Worm (Caenorhabditis elegans): ENCODE measurements around the gene F54F2.14.

Gene F54F2.14

ce11 chrIII:8749487-8749886, 41.9 kb upstream of the F54F2.14 start, which contains the start of gene sma-2 (continued):
- TF ChIP-seq spr-1 (tag; optimal IDR thresholded peaks at IDR 0.05) = peak; percentile 19
- no peak for TF ChIP-seq zip-11 (GFP tag; IDR thresholded peaks at IDR 0.05)
- TF ChIP-seq madf-5 (GFP tag; IDR thresholded peaks at IDR 0.05) = no peak
- TF ChIP-seq F44E2.7 (GFP tag; IDR thresholded peaks at IDR 0.05) = no peak
- TF ChIP-seq lir-3 (tag; optimal IDR thresholded peaks at IDR 0.05) = no peak
- no peak for TF ChIP-seq Y48G9A.11 (GFP tag; IDR thresholded peaks at IDR 0.05)
- no peak for TF ChIP-seq unc-130 (GFP tag; optimal IDR thresholded peaks at IDR 0.05)
- TF ChIP-seq mep-1 (tag; optimal IDR thresholded peaks at IDR 0.05) = peak; percentile 78
- no peak for TF ChIP-seq snpc-1.2 (GFP tag; IDR thresholded peaks at IDR 0.05)
- peak; percentile 53; the same call in 1 of the 2 replicates for TF ChIP-seq T26A8.4 (GFP tag; IDR thresholded peaks at IDR 0.05)
- TF ChIP-seq unc-62 (GFP tag; optimal IDR thresholded peaks at IDR 0.05 in 1 of 2) = peak in 1 of 2 experiments; percentile 14
- no peak for TF ChIP-seq unc-62 (tag; optimal IDR thresholded peaks at IDR 0.05)
- no peak for TF ChIP-seq ceh-82 (tag; optimal IDR thresholded peaks at IDR 0.05)
- no peak for TF ChIP-seq snpc-4 (tag; optimal IDR thresholded peaks at IDR 0.05)
- no peak for TF ChIP-seq mdt-29 (GFP tag; IDR thresholded peaks at IDR 0.05)
- no peak for TF ChIP-seq nhr-42 (GFP tag; IDR thresholded peaks at IDR 0.05)
- peak; percentile 59 for TF ChIP-seq hmg-1.1 (GFP tag; IDR thresholded peaks at IDR 0.05)
- TF ChIP-seq nhr-48 (tag; optimal IDR thresholded peaks at IDR 0.05) = peak; percentile 84
- no peak for TF ChIP-seq R02D3.7 (tag; optimal IDR thresholded peaks at IDR 0.05)
- no peak for TF ChIP-seq egl-27 (tag; optimal IDR thresholded peaks at IDR 0.05)
- peak in 1 of 2 experiments; percentile 74 for TF ChIP-seq daf-16 (GFP tag; optimal IDR thresholded peaks at IDR 0.05)
- peak; percentile 95 for TF ChIP-seq daf-16 (tag; optimal IDR thresholded peaks at IDR 0.05)
- TF ChIP-seq hlh-30 (tag; optimal IDR thresholded peaks at IDR 0.05; ENCODE audit: insufficient read depth) = peak; percentile 56
- TF ChIP-seq mxl-2 (GFP tag; conservative IDR thresholded peaks at IDR 0.05) = no peak
- no peak for TF ChIP-seq saeg-2 (GFP tag; IDR thresholded peaks at IDR 0.05)
- TF ChIP-seq daf-19 (GFP tag; conservative IDR thresholded peaks at IDR 0.05) = no peak
- peak; percentile 27 for TF ChIP-seq ztf-7 (tag; optimal IDR thresholded peaks at IDR 0.05)
- TF ChIP-seq nhr-28 (tag; optimal IDR thresholded peaks at IDR 0.05) = peak; percentile 94
- TF ChIP-seq mdl-1 (tag; optimal IDR thresholded peaks at IDR 0.05) = peak in 1 of 2 experiments; percentile 68
- TF ChIP-seq lin-15B (tag; optimal IDR thresholded peaks at IDR 0.05) = no peak
- no peak for TF ChIP-seq F37D6.2 (tag; optimal IDR thresholded peaks at IDR 0.05)
- no peak for TF ChIP-seq F49E8.2 (tag; optimal IDR thresholded peaks at IDR 0.05; ENCODE audit: borderline replicate concordance)
- peak; percentile 42 for TF ChIP-seq nhr-10 (tag; optimal IDR thresholded peaks at IDR 0.05)
- no peak for TF ChIP-seq ztf-11 (tag; optimal IDR thresholded peaks at IDR 0.05)
- no peak for TF ChIP-seq F10B5.3 (tag; optimal IDR thresholded peaks at IDR 0.05)
- TF ChIP-seq nhr-76 (tag; optimal IDR thresholded peaks at IDR 0.05) = no peak
- TF ChIP-seq hlh-11 (tag; optimal IDR thresholded peaks at IDR 0.05) = peak; percentile 99
- TF ChIP-seq pha-4 (GFP tag; IDR thresholded peaks at IDR 0.05) = peak; percentile 20; the same call in 1 of the 2 replicates
- no peak for TF ChIP-seq pha-4 (tag; optimal IDR thresholded peaks at IDR 0.05)
- peak; percentile 79 for TF ChIP-seq nhr-77 (tag; optimal IDR thresholded peaks at IDR 0.05)
- no peak for TF ChIP-seq fkh-10 (GFP tag; optimal IDR thresholded peaks at IDR 0.05)
- TF ChIP-seq nhr-6 (tag; optimal IDR thresholded peaks at IDR 0.05) = peak; percentile 74
- TF ChIP-seq ceh-20 (GFP tag; IDR thresholded peaks at IDR 0.05) = no peak
- peak; percentile 66 for TF ChIP-seq tra-1 (GFP tag; IDR thresholded peaks at IDR 0.05)
- TF ChIP-seq set-16 (GFP tag; IDR thresholded peaks at IDR 0.05) = no peak
- no peak for TF ChIP-seq zfp-2 (tag; optimal IDR thresholded peaks at IDR 0.05)
- TF ChIP-seq mxl-3 (GFP tag; optimal IDR thresholded peaks at IDR 0.05) = no peak
- TF ChIP-seq php-3 (GFP tag; IDR thresholded peaks at IDR 0.05) = peak; percentile 87
- TF ChIP-seq dve-1 (tag; optimal IDR thresholded peaks at IDR 0.05; ENCODE audit: insufficient read depth) = peak; percentile 98
- TF ChIP-seq aly-2 (tag; optimal IDR thresholded peaks at IDR 0.05) = no peak
- TF ChIP-seq rbr-2 (tag; optimal IDR thresholded peaks at IDR 0.05) = peak; percentile 47
- no peak for TF ChIP-seq dmd-9 (GFP tag; IDR thresholded peaks at IDR 0.05)
- peak; percentile 40 for TF ChIP-seq zip-2 (tag; optimal IDR thresholded peaks at IDR 0.05)
